Worm (Caenorhabditis elegans) whole organism, L4/young adult: ENCODE data around the gene F58A4.2.

Source experiments
- W03F9.2 ChIP-seq: fragments of 150-350 bp; optimal IDR thresholded peaks from 2 replicates; lab custom pipeline; 2014; ENCODE audit warnings: missing biosample characterization, missing genetic modification characterization
- dao-5 ChIP-seq: sonication (generic microtip); optimal IDR thresholded peaks from 2 replicates; lab custom pipeline; 2016; ENCODE audit warnings: missing genotype, missing genetic modification characterization, moderate library complexity, missing compliant biosample characterization
- him-1 ChIP-seq: sonication (generic microtip); optimal IDR thresholded peaks from 2 replicates; lab custom pipeline; 2016; ENCODE audit warnings: missing genotype, missing genetic modification reagents, missing genetic modification characterization, missing compliant biosample characterization

- TF ChIP-seq him-1 (tag; lab: Kevin White, UChicago) (no peak), dao-5 (tag; lab: Kevin White, UChicago) (no peak), W03F9.2 (no peak)
These were observed 19.6 kb upstream of the F58A4.2 start for ce11 chrIII:9620148-9620547.
